Worm (Caenorhabditis elegans) whole organism, L1 larva: ENCODE data around the gene enu-3.6.

Source experiments
- F16B12.6 ChIP-seq: fragments of 150-350 bp; optimal IDR thresholded peaks from 2 replicates; lab custom pipeline; 2014; ENCODE audit warnings: missing biosample characterization, missing genetic modification characterization
- Y116A8C.19 ChIP-seq: sonication (generic microtip); optimal IDR thresholded peaks from 2 replicates; lab custom pipeline; 2016; ENCODE audit warnings: missing compliant biosample characterization, missing genetic modification characterization, borderline replicate concordance
- aha-1 ChIP-seq: fragments of 150-350 bp; optimal IDR thresholded peaks from 2 replicates; lab custom pipeline; 2014; ENCODE audit warnings: missing biosample characterization, missing genetic modification characterization
- alr-1 ChIP-seq: fragments of 200-800 bp; sonication (Bioruptor generic); optimal IDR thresholded peaks from 2 replicates; lab custom pipeline; 2018; ENCODE audit warnings: borderline replicate concordance, mild to moderate bottlenecking, missing genetic modification characterization, missing compliant biosample characterization
- blmp-1 ChIP-seq: fragments of 150-350 bp; optimal IDR thresholded peaks from 2 replicates; lab custom pipeline; 2014; ENCODE audit warnings: missing biosample characterization, missing genetic modification characterization
- ceh-63 ChIP-seq: fragments of 200-800 bp; sonication (Bioruptor generic); optimal IDR thresholded peaks from 2 replicates; lab custom pipeline; 2018; ENCODE audit warnings: mild to moderate bottlenecking, missing genetic modification characterization, missing compliant biosample characterization
- ceh-8 ChIP-seq: fragments of 200-800 bp; sonication (Bioruptor generic); optimal IDR thresholded peaks from 2 replicates; lab custom pipeline; 2018; ENCODE audit warnings: mild to moderate bottlenecking, missing genetic modification characterization, moderate library complexity, missing compliant biosample characterization
- dpl-1 ChIP-seq, 3 experiments: fragments of 150-350 bp in 2 of 3; sonication (generic microtip) in 1 of 3; optimal IDR thresholded peaks; 2 replicates each; lab custom pipeline; 2014 to 2017; ENCODE audit warnings: missing biosample characterization in 3 of 3, missing genetic modification characterization in 3 of 3, missing genetic modification reagents in 3 of 3
- efl-1 ChIP-seq, 4 experiments: fragments of 150-350 bp; optimal IDR thresholded peaks in 3 of 4; peaks in 1 of 4; 1 replicate in 1 of 4; 2 replicates in 3 of 4; lab custom pipeline; 2014; ENCODE audit warnings: missing biosample characterization in 2 of 4, missing genetic modification characterization in 2 of 4, missing genetic modification reagents in 2 of 4
- egl-27 ChIP-seq, 2 experiments: fragments of 150-350 bp in 1 of 2; sonication (generic microtip); optimal IDR thresholded peaks; 3 replicates each; lab custom pipeline; 2017 to 2018; ENCODE audit warnings: missing biosample characterization in 2 of 2, missing genetic modification characterization in 2 of 2, missing genetic modification reagents in 2 of 2
- ets-5 ChIP-seq: fragments of 200-800 bp; sonication (Bioruptor generic); IDR thresholded peaks from 2 replicates; pipeline ENCODE4 v1.3.6; 2022; ENCODE audit warnings: missing genetic modification characterization, missing compliant biosample characterization
- fkh-8 ChIP-seq: sonication (generic microtip); optimal IDR thresholded peaks from 2 replicates; lab custom pipeline; 2016; ENCODE audit warnings: mild to moderate bottlenecking, missing genetic modification characterization, missing compliant biosample characterization
- fos-1 ChIP-seq: fragments of 150-350 bp; optimal IDR thresholded peaks from 2 replicates; lab custom pipeline; 2014; ENCODE audit warnings: missing biosample characterization, missing genetic modification characterization
- hpl-2 ChIP-seq: fragments of 150-350 bp; optimal IDR thresholded peaks from 2 replicates; lab custom pipeline; 2014; ENCODE audit warnings: missing biosample characterization, missing genetic modification reagents, missing genetic modification characterization
- irx-1 ChIP-seq: sonication (generic microtip); optimal IDR thresholded peaks from 2 replicates; lab custom pipeline; 2016; ENCODE audit warnings: missing genetic modification characterization, missing compliant biosample characterization
- isw-1 ChIP-seq: fragments of 200-800 bp; sonication (Bioruptor generic); IDR thresholded peaks from 2 replicates; pipeline ENCODE4 v1.3.6; 2022; ENCODE audit warnings: missing genetic modification characterization, missing compliant biosample characterization
- jun-1 ChIP-seq: fragments of 150-350 bp; optimal IDR thresholded peaks from 2 replicates; lab custom pipeline; 2014; ENCODE audit warnings: missing biosample characterization, missing genetic modification reagents, missing genetic modification characterization
- lin-13 ChIP-seq: fragments of 150-350 bp; optimal IDR thresholded peaks from 2 replicates; lab custom pipeline; 2014; ENCODE audit warnings: missing biosample characterization, missing genetic modification reagents, missing genetic modification characterization
- lir-3 ChIP-seq: sonication (generic microtip); optimal IDR thresholded peaks from 2 replicates; lab custom pipeline; 2016; ENCODE audit warnings: mild to moderate bottlenecking, missing genetic modification characterization, moderate library complexity, missing compliant biosample characterization; ENCODE audit not compliant: poor library complexity
- lsy-2 ChIP-seq, 2 experiments: fragments of 150-350 bp; optimal IDR thresholded peaks; 2 replicates each; lab custom pipeline; 2014; ENCODE audit warnings: missing biosample characterization in 2 of 2, missing genetic modification characterization in 2 of 2
- mdl-1 ChIP-seq, 2 experiments: fragments of 150-350 bp; optimal IDR thresholded peaks; 2 replicates each; lab custom pipeline; 2014 to 2017; ENCODE audit warnings: missing biosample characterization in 2 of 2, missing genetic modification characterization in 2 of 2, inconsistent platforms in 1 of 2
- mep-1 ChIP-seq: fragments of 150-350 bp; optimal IDR thresholded peaks from 2 replicates; lab custom pipeline; 2014; ENCODE audit warnings: missing biosample characterization, missing genetic modification characterization
- nhr-12 ChIP-seq: sonication (generic microtip); optimal IDR thresholded peaks from 2 replicates; lab custom pipeline; 2017; ENCODE audit warnings: missing biosample characterization, missing genetic modification characterization
- nhr-237 ChIP-seq: fragments of 150-350 bp; optimal IDR thresholded peaks from 2 replicates; lab custom pipeline; 2014; ENCODE audit warnings: missing biosample characterization, missing genetic modification characterization
- nhr-28 ChIP-seq: fragments of 150-350 bp; optimal IDR thresholded peaks from 2 replicates; lab custom pipeline; 2014; ENCODE audit warnings: missing biosample characterization, missing genetic modification characterization
- nhr-47 ChIP-seq: sonication (generic microtip); optimal IDR thresholded peaks from 2 replicates; lab custom pipeline; 2016; ENCODE audit warnings: mild to moderate bottlenecking, missing genetic modification characterization, moderate library complexity, missing compliant biosample characterization
- nhr-71 ChIP-seq: sonication (generic microtip); optimal IDR thresholded peaks from 2 replicates; lab custom pipeline; 2016; ENCODE audit warnings: mild to moderate bottlenecking, missing genetic modification characterization, moderate library complexity, missing compliant biosample characterization
- nhr-84 ChIP-seq: sonication (generic microtip); optimal IDR thresholded peaks from 2 replicates; lab custom pipeline; 2017; ENCODE audit warnings: missing biosample characterization, missing genetic modification characterization
- nhr-85 ChIP-seq: sonication (generic microtip); peaks from one replicate; lab custom pipeline; 2016; ENCODE audit warnings: missing genetic modification characterization, inconsistent platforms, missing compliant biosample characterization
- pax-3 ChIP-seq: fragments of 200-800 bp; sonication (Bioruptor generic); optimal IDR thresholded peaks from 2 replicates; lab custom pipeline; 2018; ENCODE audit warnings: mild to moderate bottlenecking, missing genetic modification characterization, moderate library complexity, missing compliant biosample characterization
- pqm-1 ChIP-seq: sonication (generic microtip); optimal IDR thresholded peaks from 3 replicates; lab custom pipeline; 2017; ENCODE audit warnings: missing biosample characterization, missing genetic modification characterization
- snu-23 ChIP-seq: sonication (generic microtip); optimal IDR thresholded peaks from 2 replicates; lab custom pipeline; 2016; ENCODE audit warnings: missing genetic modification characterization, missing compliant biosample characterization
- unc-98 ChIP-seq: fragments of 200-800 bp; sonication (Bioruptor generic); IDR thresholded peaks from 2 replicates; pipeline ENCODE4 v1.3.6; 2022; ENCODE audit warnings: missing genetic modification characterization, missing compliant biosample characterization
- xbp-1 ChIP-seq: sonication (generic microtip); optimal IDR thresholded peaks from 2 replicates; lab custom pipeline; 2016; ENCODE audit warnings: missing genetic modification characterization, missing compliant biosample characterization
- zip-4 ChIP-seq: fragments of 200-800 bp; sonication (Bioruptor generic); optimal IDR thresholded peaks from 2 replicates; lab custom pipeline; 2018; ENCODE audit warnings: mild to moderate bottlenecking, missing genetic modification characterization, moderate library complexity, missing compliant biosample characterization
- ztf-11 ChIP-seq, 2 experiments: sonication (generic microtip); optimal IDR thresholded peaks; 2 replicates each; lab custom pipeline; 2016 to 2017; ENCODE audit warnings: missing genetic modification characterization in 2 of 2, missing biosample characterization in 1 of 2, missing compliant biosample characterization in 1 of 2
- ztf-4 ChIP-seq: fragments of 150-350 bp; optimal IDR thresholded peaks from 2 replicates; lab custom pipeline; 2014; ENCODE audit warnings: missing biosample characterization, missing genetic modification characterization

enu-3.6 gene

DNA sequence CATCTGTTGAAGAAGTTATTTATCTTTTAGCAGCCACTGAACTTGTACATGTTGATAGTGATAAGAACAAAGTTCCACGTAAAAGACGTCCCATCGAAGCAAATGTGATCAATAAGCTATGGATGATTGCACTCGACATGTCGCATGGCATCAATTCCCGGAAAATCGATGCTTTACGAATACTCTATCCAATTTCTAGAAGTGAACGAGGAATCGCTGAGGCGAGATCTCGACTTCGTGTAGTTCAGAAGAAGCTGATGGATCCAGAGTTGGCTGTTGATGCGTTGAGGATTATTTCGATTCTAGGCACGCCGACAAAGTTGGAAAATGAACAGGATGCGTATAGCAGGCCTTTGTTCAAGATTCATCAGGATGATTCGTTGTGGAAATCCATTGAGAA lies 19.5 kb downstream of the enu-3.6 start:
- TF ChIP-seq efl-1 (optimal IDR thresholded peaks at IDR 0.05; lab: Kevin White, UChicago): no peak
- TF ChIP-seq efl-1 (GFP tag; optimal IDR thresholded peaks at IDR 0.05 in 1 of 2; lab: Kevin White, UChicago): peak in 1 of 2 experiments; percentile 73
- TF ChIP-seq unc-98 (GFP tag; lab: Robert Waterston, UW): no peak

ce11 chrIII:10781553-10781952 lies 31.3 kb downstream of the enu-3.6 start, which contains the start of gene ptr-19:
Gene ptr-19 (plus strand): TSS chrIII:10781853.
- TF ChIP-seq ztf-4 (tag; lab: Kevin White, UChicago) (no peak), pax-3 (tag; lab: Kevin White, UChicago) (no peak), blmp-1 (tag; lab: Kevin White, UChicago) (no peak), egl-27 (tag; optimal IDR thresholded peaks at IDR 0.05; lab: Kevin White, UChicago) (no peak), irx-1 (no peak), efl-1 (optimal IDR thresholded peaks at IDR 0.05; lab: Kevin White, UChicago) (no peak), efl-1 (GFP tag; optimal IDR thresholded peaks at IDR 0.05 in 1 of 2; lab: Kevin White, UChicago) (peak in 1 of 2 experiments; percentile 69), nhr-85 (tag; lab: Kevin White, UChicago) (peak; percentile 47)

DNA sequence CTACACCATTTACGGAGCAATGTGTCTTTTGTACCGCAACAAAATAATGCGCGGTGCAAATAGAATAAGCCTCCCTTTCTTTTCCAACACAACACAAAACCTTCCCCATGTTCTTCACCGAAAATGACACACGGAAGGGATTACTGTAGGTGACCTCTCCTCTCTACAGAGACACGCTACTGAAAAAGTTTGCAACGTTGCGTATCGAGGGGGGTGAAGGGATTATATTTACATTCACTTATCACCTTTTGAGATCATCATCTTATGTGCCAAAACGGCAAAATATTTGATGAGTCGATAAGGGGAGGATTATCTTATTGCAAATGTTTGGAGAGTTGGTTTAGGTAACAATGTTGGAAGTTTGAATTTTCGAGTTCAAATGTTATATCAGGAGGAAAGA lies 32.8 kb downstream of the enu-3.6 start:
- TF ChIP-seq pqm-1: no peak
- no peak for TF ChIP-seq unc-98 (GFP tag; lab: Robert Waterston, UW)
- no peak for TF ChIP-seq nhr-237 (tag; lab: Kevin White, UChicago)
- no peak for TF ChIP-seq ets-5 (GFP tag; lab: Robert Waterston, UW)
- TF ChIP-seq ceh-63 (GFP tag; lab: Kevin White, UChicago): no peak
- no peak for TF ChIP-seq aha-1 (tag; lab: Kevin White, UChicago)
- TF ChIP-seq blmp-1 (tag; lab: Kevin White, UChicago): no peak
- TF ChIP-seq xbp-1 (tag; lab: Kevin White, UChicago): no peak
- TF ChIP-seq nhr-71 (tag; lab: Kevin White, UChicago): no peak
- TF ChIP-seq hpl-2 (GFP tag; lab: Kevin White, UChicago): no peak
- TF ChIP-seq isw-1 (GFP tag; lab: Robert Waterston, UW): no peak
- TF ChIP-seq dpl-1 (GFP tag; optimal IDR thresholded peaks at IDR 0.05; lab: Kevin White, UChicago): no peak
- no peak for TF ChIP-seq nhr-47 (tag; lab: Kevin White, UChicago)
- no peak for TF ChIP-seq ceh-8 (GFP tag; lab: Kevin White, UChicago)
- TF ChIP-seq nhr-85 (tag; lab: Kevin White, UChicago): no peak
- no peak for TF ChIP-seq fos-1
- no peak for TF ChIP-seq F16B12.6 (tag; lab: Kevin White, UChicago)

DNA sequence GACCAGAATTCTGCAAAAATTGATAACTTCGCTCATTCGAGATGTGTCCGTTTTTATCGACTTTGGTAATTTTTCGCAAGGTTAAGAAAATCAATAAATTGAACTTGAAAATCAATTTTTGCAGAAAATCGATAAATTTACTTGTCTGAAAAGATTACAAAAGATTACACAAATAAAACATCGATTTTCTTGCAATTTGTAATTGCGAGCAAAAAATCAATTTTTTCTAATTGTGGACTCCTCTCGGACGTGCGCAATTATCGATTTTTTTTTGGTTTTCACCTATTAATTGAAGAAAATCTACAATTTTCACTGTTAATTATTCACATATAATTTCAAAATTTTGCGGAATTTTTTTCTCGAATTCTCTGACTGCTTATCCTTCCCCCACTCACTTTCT lies 41.0 kb downstream of the enu-3.6 start:
- no peak for TF ChIP-seq nhr-47 (tag; lab: Kevin White, UChicago)
- TF ChIP-seq Y116A8C.19 (tag; lab: Kevin White, UChicago): no peak
- TF ChIP-seq ceh-63 (GFP tag; lab: Kevin White, UChicago): no peak
- TF ChIP-seq unc-98 (GFP tag; lab: Robert Waterston, UW): no peak
- no peak for TF ChIP-seq lsy-2 (tag; optimal IDR thresholded peaks at IDR 0.05; lab: Kevin White, UChicago)
- no peak for TF ChIP-seq alr-1 (tag; lab: Kevin White, UChicago)
- TF ChIP-seq nhr-84: no peak
- no peak for TF ChIP-seq ztf-11 (tag; optimal IDR thresholded peaks at IDR 0.05; lab: Kevin White, UChicago)
- TF ChIP-seq mdl-1 (tag; optimal IDR thresholded peaks at IDR 0.05; lab: Kevin White, UChicago): no peak
- no peak for TF ChIP-seq jun-1 (tag; lab: Kevin White, UChicago)
- TF ChIP-seq nhr-28 (tag; lab: Kevin White, UChicago): no peak
- no peak for TF ChIP-seq snu-23 (GFP tag; lab: Kevin White, UChicago)
- no peak for TF ChIP-seq nhr-12 (tag; lab: Kevin White, UChicago)
- no peak for TF ChIP-seq lin-13
- TF ChIP-seq lir-3: no peak
- TF ChIP-seq fkh-8 (tag; lab: Kevin White, UChicago): no peak
- TF ChIP-seq mep-1: no peak
- no peak for TF ChIP-seq xbp-1 (tag; lab: Kevin White, UChicago)
- no peak for TF ChIP-seq irx-1
- no peak for TF ChIP-seq zip-4 (GFP tag; lab: Kevin White, UChicago)
